Worm (Caenorhabditis elegans): Measurements from ENCODE around the gene mtl-2.

ce11 chrV:14028256-14028743, 9.8 kb upstream of the mtl-2 start:
- TF ChIP-seq ztf-23 (GFP tag; IDR thresholded peaks at IDR 0.05) = no peak
- peak; percentile 70; the same call in 1 of the 2 replicates for TF ChIP-seq flt-1 (GFP tag; IDR thresholded peaks at IDR 0.05)
- no peak for TF ChIP-seq klf-2 (GFP tag; conservative IDR thresholded peaks at IDR 0.05)
- TF ChIP-seq ztf-29 (GFP tag; IDR thresholded peaks at IDR 0.05) = no peak
